Fruit fly (Drosophila melanogaster): ENCODE measurements around the gene Cpr64Ac.

- TF ChIP-seq CG11723 (GFP tag; optimal IDR thresholded peaks at IDR 0.05) (no peak), CG13287 (GFP tag; IDR thresholded peaks at IDR 0.05; ENCODE audit: partially characterized antibody) (no peak), Trl (optimal IDR thresholded peaks at IDR 0.05) (no peak), Trl (GFP tag; optimal IDR thresholded peaks at IDR 0.05) (no peak), CG12744 (GFP tag; optimal IDR thresholded peaks at IDR 0.05) (no peak), Sox102F (GFP tag; optimal IDR thresholded peaks at IDR 0.05) (no peak), jumu (GFP tag; optimal IDR thresholded peaks at IDR 0.05) (no peak)
Measured at dm6 chr3L:4221226-4221770, 8.6 kb upstream of the Cpr64Ac start.

All from whole organism, embryonic.